Fruit fly (Drosophila melanogaster) whole organism, embryonic: ENCODE data around the gene MBD-like.

Experiments used
- ATbp ChIP-seq: fragments of 200-800 bp; sonication (Bioruptor generic); optimal IDR thresholded peaks from 2 replicates; lab custom pipeline; 2017; ENCODE audit warnings: missing biosample characterization, mild to moderate bottlenecking, missing genetic modification characterization, missing genetic modification reagents
- Abd-B ChIP-seq: fragments of 200-800 bp; sonication (Bioruptor generic); optimal IDR thresholded peaks from 2 replicates; lab custom pipeline; 2018; ENCODE audit warnings: missing biosample characterization, mild to moderate bottlenecking, missing genetic modification characterization, moderate library complexity
- CG11093 ChIP-seq: fragments of 200-800 bp; sonication (Bioruptor generic); IDR thresholded peaks from 3 replicates; pipeline ENCODE4 v1.3.6; 2022; ENCODE audit warnings: missing biosample characterization, missing genetic modification characterization
- CG11560 ChIP-seq: fragments of 200-800 bp; sonication (Bioruptor generic); IDR thresholded peaks from 3 replicates; pipeline ENCODE4 v1.3.6; 2022; ENCODE audit warnings: missing biosample characterization, missing genetic modification characterization
- CG12155 ChIP-seq: fragments of 200-800 bp; sonication (Bioruptor generic); optimal IDR thresholded peaks from 3 replicates; lab custom pipeline; 2016; ENCODE audit warnings: missing biosample characterization, missing genetic modification characterization
- CG12299 ChIP-seq: fragments of 200-800 bp; sonication (Bioruptor generic); optimal IDR thresholded peaks from 2 replicates; lab custom pipeline; 2018; ENCODE audit warnings: missing biosample characterization, mild to moderate bottlenecking, missing genetic modification characterization
- CG13775 ChIP-seq: fragments of 200-800 bp; sonication (Bioruptor generic); optimal IDR thresholded peaks from 3 replicates; lab custom pipeline; 2017; ENCODE audit warnings: missing biosample characterization, mild to moderate bottlenecking, missing genetic modification characterization
- CG16813 ChIP-seq: fragments of 200-800 bp; sonication (Bioruptor generic); IDR thresholded peaks from 3 replicates; pipeline ENCODE4 v1.3.6; 2022; ENCODE audit warnings: missing biosample characterization, missing genetic modification characterization; ENCODE audit not compliant: partially characterized antibody
- CG17186 ChIP-seq: fragments of 200-800 bp; sonication (Bioruptor generic); optimal IDR thresholded peaks from 3 replicates; lab custom pipeline; 2017; ENCODE audit warnings: missing biosample characterization, missing genetic modification reagents, missing genetic modification characterization
- CG17802 ChIP-seq: fragments of 200-800 bp; sonication (Bioruptor generic); optimal IDR thresholded peaks from 2 replicates; lab custom pipeline; 2018; ENCODE audit warnings: missing biosample characterization, mild to moderate bottlenecking, missing genetic modification characterization, moderate library complexity
- CG2889 ChIP-seq: fragments of 200-800 bp; sonication (Bioruptor generic); IDR thresholded peaks from 3 replicates; pipeline ENCODE4 v1.3.6; 2022; ENCODE audit warnings: missing biosample characterization, missing genetic modification characterization
- CG34422 ChIP-seq: fragments of 200-800 bp; sonication (Bioruptor generic); IDR thresholded peaks from 3 replicates; pipeline ENCODE4 v1.3.6; 2022; ENCODE audit warnings: missing biosample characterization, missing genetic modification characterization
- CG3847 ChIP-seq: fragments of 200-800 bp; sonication (Bioruptor generic); IDR thresholded peaks from 2 replicates; pipeline ENCODE4 v1.3.6; 2022; ENCODE audit warnings: missing biosample characterization, missing genetic modification characterization
- CG42726 ChIP-seq: fragments of 200-800 bp; sonication (Bioruptor generic); IDR thresholded peaks from 2 replicates; pipeline ENCODE4 v1.3.6; 2022; ENCODE audit warnings: missing biosample characterization, missing genetic modification characterization; ENCODE audit not compliant: partially characterized antibody
- CG4360 ChIP-seq: fragments of 200-800 bp; sonication (Bioruptor generic); IDR thresholded peaks from 2 replicates; pipeline ENCODE4 v1.3.6; 2022; ENCODE audit warnings: missing biosample characterization, missing genetic modification characterization
- CG4424 ChIP-seq: fragments of 200-800 bp; sonication (Bioruptor generic); optimal IDR thresholded peaks from 3 replicates; lab custom pipeline; 2016; ENCODE audit warnings: missing biosample characterization, missing genetic modification characterization
- CG6854 ChIP-seq: fragments of 200-800 bp; sonication (Bioruptor generic); optimal IDR thresholded peaks from 3 replicates; lab custom pipeline; 2017; ENCODE audit warnings: missing biosample characterization, mild to moderate bottlenecking, missing genetic modification characterization
- CG8281 ChIP-seq: fragments of 200-800 bp; sonication (Bioruptor generic); optimal IDR thresholded peaks from 2 replicates; lab custom pipeline; 2018; ENCODE audit warnings: missing biosample characterization, mild to moderate bottlenecking, missing genetic modification characterization, moderate library complexity
- CG8290 ChIP-seq, 3 experiments: fragments of 200-800 bp; sonication (Bioruptor generic); optimal IDR thresholded peaks; 2 replicates each; lab custom pipeline; 2016 to 2019; ENCODE audit warnings: missing biosample characterization in 3 of 3, missing genetic modification characterization in 3 of 3, mild to moderate bottlenecking in 2 of 3, moderate library complexity in 1 of 3
- CG9215 ChIP-seq: fragments of 200-800 bp; sonication (Bioruptor generic); IDR thresholded peaks from 2 replicates; pipeline ENCODE4 v1.3.6; 2022; ENCODE audit warnings: missing biosample characterization, missing genetic modification characterization
- CG9817 ChIP-seq: fragments of 200-800 bp; sonication (Bioruptor generic); optimal IDR thresholded peaks from 2 replicates; lab custom pipeline; 2018; ENCODE audit warnings: missing biosample characterization, mild to moderate bottlenecking, missing genetic modification characterization, moderate library complexity
- CHES-1-like ChIP-seq: fragments of 200-800 bp; sonication (Bioruptor generic); optimal IDR thresholded peaks from 2 replicates; lab custom pipeline; 2016; ENCODE audit warnings: missing biosample characterization, missing genetic modification characterization
- Chrac-16 ChIP-seq: fragments of 200-800 bp; sonication (Bioruptor generic); optimal IDR thresholded peaks from 3 replicates; lab custom pipeline; 2016; ENCODE audit warnings: missing biosample characterization, missing genetic modification characterization
- Dad ChIP-seq: fragments of 200-800 bp; sonication (Bioruptor generic); optimal IDR thresholded peaks from 3 replicates; lab custom pipeline; 2016; ENCODE audit warnings: missing biosample characterization, missing genetic modification characterization
- Drgx ChIP-seq: fragments of 200-800 bp; sonication (Bioruptor generic); IDR thresholded peaks from 2 replicates; pipeline ENCODE4 v1.3.6; 2022; ENCODE audit warnings: missing biosample characterization, missing genetic modification characterization
- ERR ChIP-seq: fragments of 200-800 bp; sonication (Bioruptor generic); optimal IDR thresholded peaks from 2 replicates; lab custom pipeline; 2016; ENCODE audit warnings: missing biosample characterization, missing genetic modification characterization
- Ets97D ChIP-seq: fragments of 200-800 bp; sonication (Bioruptor generic); optimal IDR thresholded peaks from 3 replicates; lab custom pipeline; 2016; ENCODE audit warnings: missing biosample characterization, missing genetic modification characterization
- Fer1 ChIP-seq: fragments of 200-800 bp; sonication (Bioruptor generic); optimal IDR thresholded peaks from 2 replicates; lab custom pipeline; 2017; ENCODE audit warnings: missing biosample characterization, mild to moderate bottlenecking, missing genetic modification characterization
- Fer3 ChIP-seq: fragments of 200-800 bp; sonication (Bioruptor generic); optimal IDR thresholded peaks from 2 replicates; lab custom pipeline; 2018; ENCODE audit warnings: missing biosample characterization, mild to moderate bottlenecking, missing genetic modification characterization, moderate library complexity
- Jarid2 ChIP-seq: fragments of 200-800 bp; sonication (Bioruptor generic); optimal IDR thresholded peaks from 3 replicates; lab custom pipeline; 2017; ENCODE audit warnings: mild to moderate bottlenecking, missing biosample characterization, missing genetic modification reagents, missing genetic modification characterization
- Mad ChIP-seq: fragments of 200-800 bp; sonication (Bioruptor generic); optimal IDR thresholded peaks from 2 replicates; lab custom pipeline; 2016; ENCODE audit warnings: missing biosample characterization, missing genetic modification characterization
- Myb ChIP-seq: fragments of 200-800 bp; sonication (Bioruptor generic); optimal IDR thresholded peaks from 2 replicates; lab custom pipeline; 2016; ENCODE audit warnings: missing biosample characterization, missing genetic modification characterization
- Side ChIP-seq: fragments of 200-800 bp; sonication (Bioruptor generic); optimal IDR thresholded peaks from 2 replicates; lab custom pipeline; 2016; ENCODE audit warnings: missing biosample characterization, missing genetic modification characterization
- Sry-β ChIP-seq: fragments of 200-800 bp; sonication (Bioruptor generic); optimal IDR thresholded peaks from 2 replicates; lab custom pipeline; 2018; ENCODE audit warnings: missing biosample characterization, mild to moderate bottlenecking, missing genetic modification characterization, moderate library complexity
- chn ChIP-seq: fragments of 200-800 bp; sonication (Bioruptor generic); optimal IDR thresholded peaks from 2 replicates; lab custom pipeline; 2016; ENCODE audit warnings: missing biosample characterization, missing genetic modification characterization
- grau ChIP-seq: fragments of 200-800 bp; optimal IDR thresholded peaks from 3 replicates; lab custom pipeline; 2019; ENCODE audit warnings: missing biosample characterization, mild to moderate bottlenecking, missing genetic modification characterization, moderate library complexity
- ham ChIP-seq: fragments of 200-800 bp; sonication (Bioruptor generic); IDR thresholded peaks from 2 replicates; pipeline ENCODE4 v1.3.6; 2022; ENCODE audit warnings: missing biosample characterization, missing genetic modification characterization
- hb ChIP-seq: fragments of 200-800 bp; sonication (Bioruptor generic); IDR thresholded peaks from 3 replicates; pipeline ENCODE4 v1.3.6; 2022; ENCODE audit warnings: missing biosample characterization, missing genetic modification characterization; ENCODE audit not compliant: partially characterized antibody
- lov ChIP-seq, 2 experiments: fragments of 200-800 bp in 1 of 2; fragments of >200 bp in 1 of 2; sonication (Bioruptor generic) in 1 of 2; IDR thresholded peaks in 1 of 2; optimal IDR thresholded peaks in 1 of 2; 2 replicates in 1 of 2; 3 replicates in 1 of 2; pipeline versions ENCODE4 v1.3.6 to Lab custom; 2017 to 2022; ENCODE audit warnings: missing biosample characterization in 1 of 2, missing genetic modification characterization in 1 of 2
- nom ChIP-seq: fragments of 200-800 bp; sonication (Bioruptor generic); optimal IDR thresholded peaks from 2 replicates; lab custom pipeline; 2017; ENCODE audit warnings: missing biosample characterization, missing genetic modification characterization, mild to moderate bottlenecking, moderate library complexity, missing genetic modification reagents
- peb ChIP-seq: fragments of 200-800 bp; sonication (Bioruptor generic); IDR thresholded peaks from 2 replicates; pipeline ENCODE4 v1.3.6; 2022; ENCODE audit warnings: missing biosample characterization, missing genetic modification characterization
- prd ChIP-seq, 3 experiments: fragments of >200 bp in 2 of 3; fragments of 200-800 bp in 1 of 3; sonication (Bioruptor generic) in 1 of 3; optimal IDR thresholded peaks in 2 of 3; IDR thresholded peaks in 1 of 3; 2 replicates in 2 of 3; 3 replicates in 1 of 3; pipeline versions ENCODE4 v1.3.6 to Lab custom; 2017 to 2022; ENCODE audit warnings: missing biosample characterization in 1 of 3, missing genetic modification characterization in 1 of 3
- pzg ChIP-seq: fragments of 200-800 bp; sonication (Bioruptor generic); optimal IDR thresholded peaks from 3 replicates; lab custom pipeline; 2018; ENCODE audit warnings: missing biosample characterization, mild to moderate bottlenecking, missing genetic modification characterization, moderate library complexity
- ranshi ChIP-seq: fragments of 200-800 bp; sonication (Bioruptor generic); IDR thresholded peaks from 2 replicates; pipeline ENCODE4 v1.3.6; 2022; ENCODE audit warnings: missing biosample characterization, missing genetic modification characterization
- sim ChIP-seq: fragments of 200-800 bp; sonication (Bioruptor generic); IDR thresholded peaks from 2 replicates; pipeline ENCODE4 v1.3.6; 2022; ENCODE audit warnings: missing biosample characterization, missing genetic modification characterization
- ssp ChIP-seq: fragments of 200-800 bp; sonication (Bioruptor generic); IDR thresholded peaks from 2 replicates; pipeline ENCODE4 v1.3.6; 2022; ENCODE audit warnings: missing biosample characterization, missing genetic modification characterization
- twi ChIP-seq: fragments of 200-800 bp; optimal IDR thresholded peaks from 2 replicates; lab custom pipeline; 2019; ENCODE audit warnings: missing biosample characterization, mild to moderate bottlenecking, missing genetic modification characterization, moderate library complexity
- wek ChIP-seq: fragments of 200-800 bp; sonication (Bioruptor generic); optimal IDR thresholded peaks from 3 replicates; lab custom pipeline; 2018; ENCODE audit warnings: missing biosample characterization, mild to moderate bottlenecking, missing genetic modification characterization, moderate library complexity
- z ChIP-seq: fragments of 200-800 bp; sonication (Bioruptor generic); IDR thresholded peaks from 3 replicates; pipeline ENCODE4 v1.3.6; 2022; ENCODE audit warnings: missing biosample characterization, missing genetic modification characterization

Gene MBD-like

DNA sequence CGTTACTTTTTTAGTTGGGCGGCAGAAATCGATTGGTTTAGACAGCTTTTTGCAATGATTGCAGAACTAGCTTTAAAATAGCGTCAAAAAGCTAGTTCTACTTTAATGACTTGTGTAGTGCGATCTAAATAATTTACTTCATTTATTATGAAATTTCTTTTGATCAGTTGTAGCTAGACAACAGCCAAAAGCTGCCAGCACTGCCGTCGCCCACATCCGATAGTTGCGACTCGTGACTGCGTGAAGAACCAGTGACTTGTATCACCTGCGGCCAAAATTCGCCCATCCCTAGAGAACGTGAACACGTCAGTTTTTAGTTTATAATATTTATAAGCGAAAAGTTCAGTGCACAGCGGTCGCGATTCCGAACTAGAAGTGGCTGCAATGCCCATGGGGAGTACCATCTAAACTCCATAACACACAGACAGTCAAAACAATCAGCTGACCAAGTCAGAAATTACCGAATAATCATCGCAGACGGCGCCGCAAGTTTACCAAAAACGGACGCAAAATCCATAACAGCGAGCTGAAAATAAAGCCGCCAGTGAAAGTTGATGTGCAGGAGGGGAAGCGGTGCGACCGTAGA lies 27.2 kb downstream of the MBD-like start, which contains the start of gene P58IPK (continued):
- TF ChIP-seq CG9215 (GFP tag; lab: Robert Waterston, UW) (peak; percentile 65), CG11560 (tag; lab: Robert Waterston, UW) (peak; percentile 8; the same call in 1 of the 3 replicates), ham (GFP tag; lab: Robert Waterston, UW) (no peak), sim (GFP tag; lab: Robert Waterston, UW) (no peak), Myb (GFP tag; lab: Kevin White, UChicago) (peak; percentile 94), Abd-B (GFP tag; lab: Kevin White, UChicago) (peak; percentile 53), ranshi (peak; percentile 59), lov (optimal IDR thresholded peaks at IDR 0.05; lab: Kevin White, UChicago) (no peak), lov (GFP tag; IDR thresholded peaks at IDR 0.05; lab: Robert Waterston, UW) (0 out of 3 replicates have a peak, but pooled peaks have one; percentile 37), CG17802 (tag; lab: Kevin White, UChicago) (peak; percentile 76), hb (GFP tag; lab: Robert Waterston, UW) (peak; percentile 90), CG12299 (peak; percentile 26), Fer3 (peak; percentile 45), Ets97D (peak; percentile 90), CG42726 (peak; percentile 96), CG3847 (GFP tag; lab: Robert Waterston, UW) (peak; percentile 77), CG34422 (GFP tag; lab: Robert Waterston, UW) (peak; percentile 85), CG8290 (GFP tag; optimal IDR thresholded peaks at IDR 0.05; lab: Kevin White, UChicago) (peak; percentile 40), CG8290 (tag; optimal IDR thresholded peaks at IDR 0.05; lab: Kevin White, UChicago) (peak in 1 of 2 experiments; percentile 87), Mad (GFP tag; lab: Kevin White, UChicago) (peak; percentile 83), wek (GFP tag; lab: Kevin White, UChicago) (no peak), ssp (GFP tag; lab: Robert Waterston, UW) (peak; percentile 76), CG4360 (GFP tag; lab: Robert Waterston, UW) (no peak), CG16813 (peak; percentile 97), peb (GFP tag; lab: Robert Waterston, UW) (0 out of 2 replicates have a peak, but pooled peaks have one; percentile 20), Side (peak; percentile 45), Chrac-16 (peak; percentile 75), pzg (GFP tag; lab: Kevin White, UChicago) (peak; percentile 92), CG6854 (GFP tag; lab: Kevin White, UChicago) (no peak), CG11093 (GFP tag; lab: Robert Waterston, UW) (no peak), CG9817 (tag; lab: Kevin White, UChicago) (peak; percentile 68), Jarid2 (GFP tag; lab: Kevin White, UChicago) (peak; percentile 40), CG13775 (GFP tag; lab: Kevin White, UChicago) (peak; percentile 36), ATbp (GFP tag; lab: Kevin White, UChicago) (no peak), z (no peak), Drgx (peak; percentile 16; the same call in 1 of the 2 replicates), CG8281 (no peak)

DNA sequence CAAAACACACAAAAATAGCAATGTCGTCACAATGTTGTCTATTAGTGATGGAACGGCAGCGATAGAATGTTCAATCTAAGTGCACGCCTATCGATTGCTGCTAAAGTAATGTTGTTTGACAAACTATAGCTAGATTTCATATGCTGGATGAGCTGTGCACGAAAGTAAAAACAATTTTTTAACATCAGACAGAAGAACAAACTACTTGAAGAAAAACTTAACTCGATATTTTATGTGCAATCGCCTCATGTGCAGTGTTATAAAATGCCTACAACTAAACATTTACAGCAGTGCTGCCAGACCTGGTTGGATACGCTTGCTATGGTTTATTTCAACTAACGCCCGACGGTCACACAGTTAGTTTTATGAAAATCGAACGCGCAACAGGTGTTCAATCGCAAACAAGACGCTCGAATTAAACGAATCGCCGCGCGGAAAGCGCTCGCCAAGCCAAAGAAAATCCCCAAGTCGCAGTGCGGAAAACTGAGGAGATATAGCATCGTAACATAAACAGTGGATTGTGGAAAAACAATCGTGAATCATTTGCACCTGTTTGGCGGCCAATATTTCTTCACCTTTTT lies 31.5 kb downstream of the MBD-like start, which contains the start of the genes bocks and CG8312:
TSS of gene bocks (minus strand) at position 51 of the 581 bp plus-strand sequence.
TSS of gene CG8312 (plus strand) at position 358 of the 581 bp plus-strand sequence.
- peak; percentile 63 for TF ChIP-seq chn (GFP tag; lab: Kevin White, UChicago)
- peak; percentile 85 for TF ChIP-seq CHES-1-like (GFP tag; lab: Kevin White, UChicago)
- peak; percentile 30 for TF ChIP-seq Sry-β (GFP tag; lab: Kevin White, UChicago)
- peak; percentile 91 for TF ChIP-seq Jarid2 (GFP tag; lab: Kevin White, UChicago)
- TF ChIP-seq CG4424 (GFP tag; lab: Kevin White, UChicago), result peak; percentile 50
- peak; percentile 54 for TF ChIP-seq grau (tag; lab: Kevin White, UChicago)
- peak; percentile 48 for TF ChIP-seq twi (tag; lab: Kevin White, UChicago)
- no peak for TF ChIP-seq prd (optimal IDR thresholded peaks at IDR 0.05; lab: Kevin White, UChicago)
- no peak for TF ChIP-seq prd (GFP tag; IDR thresholded peaks at IDR 0.05; lab: Robert Waterston, UW)
- TF ChIP-seq Fer1 (GFP tag; lab: Kevin White, UChicago), result peak; percentile 48
- peak; percentile 80 for TF ChIP-seq ERR
- peak; percentile 77 for TF ChIP-seq CG17186 (GFP tag; lab: Kevin White, UChicago)
- peak; percentile 59 for TF ChIP-seq Dad (GFP tag; lab: Kevin White, UChicago)
- peak; percentile 44 for TF ChIP-seq CG12155
- TF ChIP-seq CG2889 (GFP tag; lab: Robert Waterston, UW), result no peak
- no peak for TF ChIP-seq nom (GFP tag; lab: Kevin White, UChicago)
